Fruit fly (Drosophila melanogaster) whole organism, prepupa: ENCODE measurements around the gene CG15387.

Source experiments
- CG11902 ChIP-seq: fragments of 200-800 bp; sonication (Bioruptor generic); optimal IDR thresholded peaks from 3 replicates; lab custom pipeline; 2016; ENCODE audit warnings: missing biosample characterization, missing genetic modification characterization
- CG16779 ChIP-seq: fragments of 200-800 bp; sonication (Bioruptor generic); optimal IDR thresholded peaks from 3 replicates; lab custom pipeline; 2017; ENCODE audit warnings: missing biosample characterization, mild to moderate bottlenecking, missing genetic modification characterization
- CG3032 ChIP-seq: fragments of 200-800 bp; optimal IDR thresholded peaks from 2 replicates; lab custom pipeline; 2019; ENCODE audit warnings: missing biosample characterization, mild to moderate bottlenecking, missing genetic modification characterization, moderate library complexity
- CG32006 ChIP-seq: fragments of 200-800 bp; sonication (Bioruptor generic); optimal IDR thresholded peaks from 3 replicates; lab custom pipeline; 2017; ENCODE audit warnings: missing biosample characterization, mild to moderate bottlenecking, missing genetic modification characterization
- CG34406 ChIP-seq: fragments of 200-800 bp; sonication (Bioruptor generic); optimal IDR thresholded peaks from 3 replicates; lab custom pipeline; 2016; ENCODE audit warnings: missing biosample characterization, missing genetic modification characterization
- CG3919 ChIP-seq: fragments of 200-800 bp; sonication (Bioruptor generic); optimal IDR thresholded peaks from 3 replicates; lab custom pipeline; 2016; ENCODE audit warnings: missing biosample characterization, missing genetic modification characterization
- CG6792 ChIP-seq: fragments of 200-800 bp; sonication (Bioruptor generic); optimal IDR thresholded peaks from 3 replicates; lab custom pipeline; 2016; ENCODE audit warnings: missing biosample characterization, missing genetic modification characterization
- CG6854 ChIP-seq: fragments of 200-800 bp; sonication (Bioruptor generic); optimal IDR thresholded peaks from 2 replicates; lab custom pipeline; 2017; ENCODE audit warnings: missing biosample characterization, mild to moderate bottlenecking, missing genetic modification characterization
- CG8319 ChIP-seq: fragments of 200-800 bp; sonication (Bioruptor generic); optimal IDR thresholded peaks from 3 replicates; lab custom pipeline; 2016; ENCODE audit warnings: missing biosample characterization, missing genetic modification characterization
- Ets21C ChIP-seq: fragments of 200-800 bp; sonication (Bioruptor generic); optimal IDR thresholded peaks from 3 replicates; lab custom pipeline; 2016; ENCODE audit warnings: missing biosample characterization, missing genetic modification characterization
- Gug ChIP-seq: fragments of 200-800 bp; sonication (Bioruptor generic); IDR thresholded peaks from 2 replicates; pipeline ENCODE4 v1.3.6; 2022; ENCODE audit warnings: missing biosample characterization, missing genetic modification characterization
- Hr4 ChIP-seq: fragments of 200-800 bp; sonication (Bioruptor generic); optimal IDR thresholded peaks from 3 replicates; lab custom pipeline; 2016; ENCODE audit warnings: missing biosample characterization, missing genetic modification characterization

- no peak for TF ChIP-seq CG6792
- no peak for TF ChIP-seq Hr4 (GFP tag; lab: Kevin White, UChicago)
- TF ChIP-seq CG11902 = no peak
- TF ChIP-seq CG3032 (tag; lab: Kevin White, UChicago) = no peak
- no peak for TF ChIP-seq CG6854 (GFP tag; lab: Kevin White, UChicago)
- TF ChIP-seq CG8319 (GFP tag; lab: Kevin White, UChicago) = no peak
- TF ChIP-seq Ets21C (GFP tag; lab: Kevin White, UChicago) = no peak
- TF ChIP-seq CG34406 (GFP tag; lab: Kevin White, UChicago) = no peak
- no peak for TF ChIP-seq CG32006 (GFP tag; lab: Kevin White, UChicago)
- TF ChIP-seq Gug (GFP tag; lab: Robert Waterston, UW) = no peak
- TF ChIP-seq CG16779 (tag; lab: Kevin White, UChicago) = no peak
- TF ChIP-seq CG3919 (GFP tag; lab: Kevin White, UChicago) = no peak
Measured at dm6 chr2L:2191404-2191803, 34.7 kb downstream of the CG15387 start.
